Worm (Caenorhabditis elegans) whole organism, late embryonic: ENCODE data around the gene fbxb-115.
A peak's percentile ranks its signal among the peaks of the same experiment; 100 is the strongest.

Experiments
- C08G9.2 ChIP-seq: sonication (generic microtip); optimal IDR thresholded peaks from 2 replicates; lab custom pipeline; 2016; ENCODE audit warnings: mild to moderate bottlenecking, missing genetic modification characterization, moderate library complexity, missing compliant biosample characterization
- C38D4.7 ChIP-seq: fragments of 200-800 bp; sonication (Bioruptor generic); optimal IDR thresholded peaks from 2 replicates; lab custom pipeline; 2018; ENCODE audit warnings: mild to moderate bottlenecking, missing genetic modification characterization, moderate library complexity, missing compliant biosample characterization
- K09A11.1 ChIP-seq: sonication (generic microtip); optimal IDR thresholded peaks from 2 replicates; lab custom pipeline; 2017; ENCODE audit warnings: antibody characterized with exemption, mild to moderate bottlenecking, missing genetic modification characterization, missing compliant biosample characterization; ENCODE audit not compliant: insufficient read depth
- Y22D7AL.16 ChIP-seq: sonication (generic microtip); optimal IDR thresholded peaks from 2 replicates; lab custom pipeline; 2016; ENCODE audit warnings: missing genetic modification characterization, missing compliant biosample characterization
- ceh-18 ChIP-seq: sonication (generic microtip); optimal IDR thresholded peaks from 2 replicates; lab custom pipeline; 2016; ENCODE audit warnings: missing genetic modification characterization, missing compliant biosample characterization
- ceh-22 ChIP-seq: sonication (generic microtip); optimal IDR thresholded peaks from 2 replicates; lab custom pipeline; 2017; ENCODE audit warnings: missing biosample characterization, missing genetic modification characterization
- ceh-24 ChIP-seq: sonication (generic microtip); optimal IDR thresholded peaks from 2 replicates; lab custom pipeline; 2016; ENCODE audit warnings: mild to moderate bottlenecking, missing genetic modification characterization, missing compliant biosample characterization
- ceh-31 ChIP-seq: sonication (generic microtip); optimal IDR thresholded peaks from 2 replicates; lab custom pipeline; 2016; ENCODE audit warnings: missing genetic modification characterization, missing compliant biosample characterization
- ceh-34 ChIP-seq: sonication (generic microtip); optimal IDR thresholded peaks from 2 replicates; lab custom pipeline; 2016; ENCODE audit warnings: mild to moderate bottlenecking, missing genetic modification characterization, missing compliant biosample characterization
- ceh-45 ChIP-seq: fragments of 200-800 bp; sonication (Bioruptor generic); IDR thresholded peaks from 2 replicates; pipeline ENCODE4 v1.3.6; 2022; ENCODE audit warnings: missing genetic modification reagents, missing genetic modification characterization, missing compliant biosample characterization
- ceh-48 ChIP-seq: sonication (generic microtip); optimal IDR thresholded peaks from 2 replicates; lab custom pipeline; 2016; ENCODE audit warnings: missing genetic modification characterization, inconsistent platforms, missing compliant biosample characterization
- ceh-6 ChIP-seq: fragments of 200-800 bp; sonication (Bioruptor generic); optimal IDR thresholded peaks from 2 replicates; lab custom pipeline; 2018; ENCODE audit warnings: mild to moderate bottlenecking, missing genetic modification characterization, missing compliant biosample characterization
- dve-1 ChIP-seq: sonication (generic microtip); optimal IDR thresholded peaks from 2 replicates; lab custom pipeline; 2017; ENCODE audit warnings: antibody characterized with exemption, mild to moderate bottlenecking, missing genetic modification characterization, missing compliant biosample characterization
- elt-2 ChIP-seq: sonication (generic microtip); optimal IDR thresholded peaks from 2 replicates; lab custom pipeline; 2016; ENCODE audit warnings: missing genetic modification reagents, missing genetic modification characterization, missing compliant biosample characterization
- elt-4 ChIP-seq: sonication (generic microtip); optimal IDR thresholded peaks from 2 replicates; lab custom pipeline; 2016; ENCODE audit warnings: missing genetic modification characterization, missing compliant biosample characterization
- ets-4 ChIP-seq: sonication (generic microtip); optimal IDR thresholded peaks from 2 replicates; lab custom pipeline; 2016; ENCODE audit warnings: missing genetic modification characterization, missing compliant biosample characterization
- fax-1 ChIP-seq: sonication (generic microtip); optimal IDR thresholded peaks from 2 replicates; lab custom pipeline; 2016; ENCODE audit warnings: missing genotype, missing genetic modification characterization, missing compliant biosample characterization
- hlh-30 ChIP-seq: sonication (generic microtip); optimal IDR thresholded peaks from 2 replicates; lab custom pipeline; 2017; ENCODE audit warnings: antibody characterized with exemption, missing genetic modification characterization, missing compliant biosample characterization; ENCODE audit not compliant: insufficient read depth
- hlh-6 ChIP-seq: sonication (generic microtip); optimal IDR thresholded peaks from 2 replicates; lab custom pipeline; 2016; ENCODE audit warnings: missing genotype, missing genetic modification characterization, missing compliant biosample characterization
- hlh-8 ChIP-seq: sonication (generic microtip); optimal IDR thresholded peaks from 2 replicates; lab custom pipeline; 2016; ENCODE audit warnings: missing genotype, missing genetic modification characterization, missing compliant biosample characterization
- madf-2 ChIP-seq: sonication (generic microtip); optimal IDR thresholded peaks from 2 replicates; lab custom pipeline; 2017; ENCODE audit warnings: missing genetic modification characterization, missing compliant biosample characterization
- mec-3 ChIP-seq: sonication (generic microtip); optimal IDR thresholded peaks from 2 replicates; lab custom pipeline; 2016; ENCODE audit warnings: borderline replicate concordance, missing genetic modification characterization, missing compliant biosample characterization
- nfya-1 ChIP-seq: sonication (generic microtip); optimal IDR thresholded peaks from 2 replicates; lab custom pipeline; 2017; ENCODE audit warnings: missing genetic modification characterization, mild to moderate bottlenecking, missing compliant biosample characterization, antibody characterized with exemption, moderate library complexity
- npax-4 ChIP-seq: sonication (generic microtip); optimal IDR thresholded peaks from 2 replicates; lab custom pipeline; 2016; ENCODE audit warnings: missing genetic modification characterization, missing compliant biosample characterization
- pax-1 ChIP-seq: fragments of 150-350 bp; optimal IDR thresholded peaks from 2 replicates; lab custom pipeline; 2014; ENCODE audit warnings: missing biosample characterization, missing genetic modification characterization
- pha-2 ChIP-seq: sonication (generic microtip); optimal IDR thresholded peaks from 2 replicates; lab custom pipeline; 2017; ENCODE audit warnings: mild to moderate bottlenecking, missing genetic modification characterization, missing compliant biosample characterization
- pha-4 ChIP-seq: fragments of 150-350 bp; optimal IDR thresholded peaks from 2 replicates; lab custom pipeline; 2018; ENCODE audit warnings: missing biosample characterization, missing genetic modification reagents, missing genetic modification characterization
- pros-1 ChIP-seq: fragments of 150-350 bp; optimal IDR thresholded peaks from 2 replicates; lab custom pipeline; 2014; ENCODE audit warnings: missing biosample characterization, missing genetic modification reagents, missing genetic modification characterization
- ref-2 ChIP-seq: sonication (generic microtip); optimal IDR thresholded peaks from 2 replicates; lab custom pipeline; 2016; ENCODE audit warnings: missing genetic modification characterization, missing compliant biosample characterization
- rnt-1 ChIP-seq: sonication (generic microtip); optimal IDR thresholded peaks from 2 replicates; lab custom pipeline; 2016; ENCODE audit warnings: missing genetic modification characterization, missing compliant biosample characterization
- sdc-2 ChIP-seq: sonication (generic microtip); optimal IDR thresholded peaks from 2 replicates; lab custom pipeline; 2016; ENCODE audit warnings: missing genotype, missing genetic modification characterization, missing compliant biosample characterization
- sox-4 ChIP-seq: sonication (generic microtip); optimal IDR thresholded peaks from 2 replicates; lab custom pipeline; 2017; ENCODE audit warnings: mild to moderate bottlenecking, missing genetic modification characterization, inconsistent platforms, missing compliant biosample characterization
- tbx-7 ChIP-seq: sonication (generic microtip); optimal IDR thresholded peaks from 2 replicates; lab custom pipeline; 2016; ENCODE audit warnings: missing genotype, missing genetic modification characterization, missing compliant biosample characterization
- unc-3 ChIP-seq, 2 experiments: fragments of 200-800 bp in 1 of 2; sonication (Bioruptor generic) in 1 of 2; sonication (generic microtip) in 1 of 2; conservative IDR thresholded peaks in 1 of 2; optimal IDR thresholded peaks in 1 of 2; 2 replicates each; pipeline versions ENCODE4 v1.3.6 to Lab custom; 2016 to 2022; ENCODE audit warnings: missing compliant biosample characterization in 2 of 2, missing genetic modification characterization in 2 of 2, missing genetic modification reagents in 1 of 2
- ztf-16 ChIP-seq: sonication (generic microtip); optimal IDR thresholded peaks from 2 replicates; lab custom pipeline; 2017; ENCODE audit warnings: missing genetic modification characterization, missing compliant biosample characterization

Gene fbxb-115

DNA sequence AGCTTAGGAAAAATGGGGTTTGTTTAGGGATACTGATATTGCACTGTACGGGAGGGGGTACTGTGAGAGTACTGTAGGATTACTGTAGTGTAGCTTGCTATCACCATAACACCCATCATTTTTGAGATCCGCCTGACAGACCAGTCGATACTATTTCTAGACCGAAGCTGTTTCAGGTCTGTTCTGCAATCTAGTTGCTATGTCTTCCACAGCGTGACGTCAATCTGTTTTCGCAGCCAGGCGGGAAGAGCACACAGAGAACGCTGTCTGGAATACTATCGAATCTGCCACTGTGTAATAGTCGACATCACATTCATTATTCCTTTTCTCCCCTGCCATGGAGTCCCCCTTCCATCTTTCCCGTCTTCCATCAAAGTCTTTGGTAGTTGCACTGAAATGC is 11.8 kb upstream of the fbxb-115 start, which contains the start of gene F21D9.11:
TSS of gene F21D9.11 (plus strand) at position 301 of the 400 bp plus-strand sequence.
- no peak for TF ChIP-seq pha-2 (tag; lab: Kevin White, UChicago)
- no peak for TF ChIP-seq ceh-31 (tag; lab: Kevin White, UChicago)
- TF ChIP-seq hlh-6 (tag; lab: Kevin White, UChicago) = no peak
- TF ChIP-seq hlh-30 (tag; lab: Kevin White, UChicago) = no peak
- no peak for TF ChIP-seq ceh-6 (GFP tag; lab: Kevin White, UChicago)
- no peak for TF ChIP-seq pros-1 (tag; lab: Kevin White, UChicago)
- TF ChIP-seq ztf-16 (tag; lab: Kevin White, UChicago) = no peak
- TF ChIP-seq elt-2 = no peak
- no peak for TF ChIP-seq ceh-18
- no peak for TF ChIP-seq unc-3 (GFP tag; conservative IDR thresholded peaks at IDR 0.05; lab: Robert Waterston, UW)
- no peak for TF ChIP-seq unc-3 (tag; optimal IDR thresholded peaks at IDR 0.05; lab: Kevin White, UChicago)
- TF ChIP-seq ceh-34 (tag; lab: Kevin White, UChicago) = no peak
- TF ChIP-seq ceh-45 (GFP tag; lab: Robert Waterston, UW) = no peak
- no peak for TF ChIP-seq madf-2
- TF ChIP-seq ceh-22 (tag; lab: Kevin White, UChicago) = no peak
- no peak for TF ChIP-seq ceh-24

DNA sequence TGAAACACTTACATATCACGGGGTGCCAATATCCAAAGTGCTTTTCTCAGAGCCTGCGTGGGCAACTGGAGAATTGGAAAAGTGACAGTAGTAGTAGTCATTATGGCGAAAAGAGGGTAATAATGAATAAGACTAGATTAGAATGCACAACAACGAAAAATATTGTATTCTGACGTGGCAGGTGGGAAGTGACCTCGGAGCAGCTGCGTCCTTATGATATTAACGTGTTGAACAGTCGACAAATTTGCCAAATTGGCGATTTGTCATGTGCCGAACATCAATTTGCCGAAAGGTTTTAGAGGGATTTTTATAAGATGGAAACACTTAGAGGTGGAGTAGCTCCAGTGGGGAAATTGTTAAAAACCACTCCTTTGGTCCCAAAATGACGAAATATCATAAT is 11.0 kb upstream of the fbxb-115 start, which contains the start of gene str-81:
TSS of gene str-81 (minus strand) at position 101 of the 400 bp plus-strand sequence.
- TF ChIP-seq tbx-7 (tag; lab: Kevin White, UChicago) = no peak
- no peak for TF ChIP-seq hlh-8 (tag; lab: Kevin White, UChicago)
- no peak for TF ChIP-seq fax-1 (tag; lab: Kevin White, UChicago)
- no peak for TF ChIP-seq npax-4 (tag; lab: Kevin White, UChicago)

DNA sequence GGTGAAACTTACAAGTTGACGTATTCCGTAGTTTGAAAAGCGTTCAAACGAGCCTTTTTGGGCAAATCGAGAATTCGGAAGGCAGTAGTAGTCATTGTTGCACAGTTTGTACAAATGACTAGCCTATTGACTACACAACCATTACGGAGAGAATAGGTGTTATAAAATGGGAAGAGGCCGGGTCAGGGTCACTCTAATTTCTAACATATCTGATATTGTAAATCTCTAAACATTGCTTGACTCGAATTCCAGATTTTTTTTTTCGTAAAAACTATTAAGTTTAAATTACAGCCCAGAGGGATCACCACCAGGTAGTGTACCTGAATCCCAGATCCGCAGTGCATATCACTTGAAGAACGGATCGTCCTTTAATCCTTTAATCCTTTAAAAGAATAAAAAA is 2.8 kb downstream of the fbxb-115 start, which contains the start of gene fbxb-2:
TSS of gene fbxb-2 (minus strand) at position 101 of the 400 bp plus-strand sequence.
- TF ChIP-seq elt-4 (tag; lab: Kevin White, UChicago) (no peak), rnt-1 (tag; lab: Kevin White, UChicago) (no peak), madf-2 (no peak), mec-3 (no peak), ref-2 (tag; lab: Kevin White, UChicago) (no peak), ceh-24 (no peak), sox-4 (no peak), hlh-6 (tag; lab: Kevin White, UChicago) (no peak)

DNA sequence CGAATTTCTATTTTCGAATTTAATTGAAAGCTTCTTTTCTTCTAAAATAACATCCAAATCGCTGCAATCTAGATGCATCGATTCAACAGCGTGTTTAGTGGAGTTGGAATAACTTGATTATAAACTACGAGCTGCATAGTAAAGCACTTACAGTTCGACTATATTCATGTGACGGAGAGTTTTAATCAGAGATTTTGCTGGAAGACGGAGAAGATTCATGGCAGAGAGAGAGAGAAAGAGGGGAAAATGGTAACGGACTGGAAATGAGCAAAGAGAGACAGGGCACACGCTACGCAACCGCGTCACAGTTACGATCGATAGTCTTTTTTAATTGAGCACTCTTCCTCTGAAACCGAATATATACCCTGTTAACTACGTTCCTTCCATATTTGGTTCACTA is 6.6 kb downstream of the fbxb-115 start, which contains the start of gene fbxb-116:
TSS of gene fbxb-116 (plus strand) at position 301 of the 400 bp plus-strand sequence.
- TF ChIP-seq nfya-1 = no peak
- no peak for TF ChIP-seq ceh-48 (tag; lab: Kevin White, UChicago)
- TF ChIP-seq ztf-16 (tag; lab: Kevin White, UChicago) = no peak
- no peak for TF ChIP-seq C08G9.2 (tag; lab: Kevin White, UChicago)
- TF ChIP-seq K09A11.1 (tag; lab: Kevin White, UChicago) = no peak
- no peak for TF ChIP-seq pha-4 (tag; lab: Kevin White, UChicago)
- no peak for TF ChIP-seq C38D4.7 (GFP tag; lab: Kevin White, UChicago)
- no peak for TF ChIP-seq pax-1 (tag; lab: Kevin White, UChicago)
- TF ChIP-seq Y22D7AL.16 (tag; lab: Kevin White, UChicago) = no peak
- no peak for TF ChIP-seq ets-4

DNA sequence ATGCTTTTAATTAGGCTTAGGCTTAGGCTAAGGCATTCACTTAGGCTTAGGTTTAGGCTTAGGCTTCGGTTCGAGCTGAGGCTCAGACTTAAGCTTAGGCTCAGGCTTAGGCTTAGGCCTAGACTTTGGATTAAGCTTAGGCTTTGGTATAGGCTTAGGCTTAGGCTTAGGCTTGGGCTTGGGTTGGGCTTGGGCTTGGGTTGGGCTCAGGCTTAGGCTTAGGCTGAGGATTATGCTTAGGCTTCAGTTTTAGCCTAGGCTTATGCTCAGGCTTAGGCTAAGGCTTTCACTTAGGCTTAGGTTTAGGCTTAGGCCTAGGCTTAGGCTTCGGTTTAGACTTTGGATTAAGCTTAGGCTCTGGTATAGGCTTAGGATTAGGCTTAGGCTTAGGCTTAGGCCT is 8.9 kb downstream of the fbxb-115 start:
- TF ChIP-seq dve-1 (peak; percentile 91), sdc-2 (no peak)
